Worm (Caenorhabditis elegans) whole organism, L1 larva: ENCODE data around the gene cyn-10.

Experiments used
- alr-1 ChIP-seq: fragments of 200-800 bp; sonication (Bioruptor generic); optimal IDR thresholded peaks from 2 replicates; lab custom pipeline; 2018; ENCODE audit warnings: borderline replicate concordance, mild to moderate bottlenecking, missing genetic modification characterization, missing compliant biosample characterization
- aly-2 ChIP-seq: fragments of 150-350 bp; optimal IDR thresholded peaks from 2 replicates; lab custom pipeline; 2014; ENCODE audit warnings: missing biosample characterization, missing genetic modification characterization
- ama-1 ChIP-seq: fragments of 150-350 bp; optimal IDR thresholded peaks from 2 replicates; lab custom pipeline; 2014
- ceh-63 ChIP-seq: fragments of 200-800 bp; sonication (Bioruptor generic); optimal IDR thresholded peaks from 2 replicates; lab custom pipeline; 2018; ENCODE audit warnings: mild to moderate bottlenecking, missing genetic modification characterization, missing compliant biosample characterization
- ceh-88 ChIP-seq: fragments of 200-800 bp; sonication (Bioruptor generic); IDR thresholded peaks from 2 replicates; pipeline ENCODE4 v1.3.6; 2022; ENCODE audit warnings: missing genetic modification characterization, missing compliant biosample characterization
- ces-1 ChIP-seq: fragments of 150-350 bp; optimal IDR thresholded peaks from 2 replicates; lab custom pipeline; 2014; ENCODE audit warnings: missing biosample characterization, missing genetic modification reagents, missing genetic modification characterization
- dpl-1 ChIP-seq, 3 experiments: fragments of 150-350 bp in 2 of 3; sonication (generic microtip) in 1 of 3; optimal IDR thresholded peaks; 2 replicates each; lab custom pipeline; 2014 to 2017; ENCODE audit warnings: missing biosample characterization in 3 of 3, missing genetic modification characterization in 3 of 3, missing genetic modification reagents in 3 of 3
- dsc-1 ChIP-seq: sonication (generic microtip); optimal IDR thresholded peaks from 2 replicates; lab custom pipeline; 2016; ENCODE audit warnings: mild to moderate bottlenecking, missing genetic modification characterization, missing compliant biosample characterization
- efl-1 ChIP-seq, 4 experiments: fragments of 150-350 bp; optimal IDR thresholded peaks in 3 of 4; peaks in 1 of 4; 1 replicate in 1 of 4; 2 replicates in 3 of 4; lab custom pipeline; 2014; ENCODE audit warnings: missing biosample characterization in 2 of 4, missing genetic modification characterization in 2 of 4, missing genetic modification reagents in 2 of 4
- egl-13 ChIP-seq: sonication (generic microtip); optimal IDR thresholded peaks from 2 replicates; lab custom pipeline; 2016; ENCODE audit warnings: missing genotype, missing genetic modification reagents, missing genetic modification characterization, missing compliant biosample characterization
- elt-2 ChIP-seq: sonication (generic microtip); optimal IDR thresholded peaks from 2 replicates; lab custom pipeline; 2016; ENCODE audit warnings: missing genetic modification characterization, mild to moderate bottlenecking, inconsistent platforms, missing compliant biosample characterization, missing genetic modification reagents
- elt-3 ChIP-seq, 6 experiments: fragments of 150-350 bp in 1 of 6; sonication (generic microtip); optimal IDR thresholded peaks; 2 replicates each; lab custom pipeline; 2017 to 2018; ENCODE audit warnings: missing biosample characterization in 6 of 6, missing genetic modification characterization in 6 of 6, inconsistent platforms in 1 of 6
- ets-5 ChIP-seq: fragments of 200-800 bp; sonication (Bioruptor generic); IDR thresholded peaks from 2 replicates; pipeline ENCODE4 v1.3.6; 2022; ENCODE audit warnings: missing genetic modification characterization, missing compliant biosample characterization
- fos-1 ChIP-seq: fragments of 150-350 bp; optimal IDR thresholded peaks from 2 replicates; lab custom pipeline; 2014; ENCODE audit warnings: missing biosample characterization, missing genetic modification characterization
- grh-1 ChIP-seq: fragments of 200-800 bp; sonication (Bioruptor generic); IDR thresholded peaks from 2 replicates; pipeline ENCODE4 v1.3.6; 2022; ENCODE audit warnings: missing genetic modification reagents, missing genetic modification characterization, missing compliant biosample characterization
- hlh-4 ChIP-seq: sonication (generic microtip); optimal IDR thresholded peaks from 2 replicates; lab custom pipeline; 2016; ENCODE audit warnings: mild to moderate bottlenecking, missing genetic modification characterization, missing compliant biosample characterization
- hpl-2 ChIP-seq: fragments of 150-350 bp; optimal IDR thresholded peaks from 2 replicates; lab custom pipeline; 2014; ENCODE audit warnings: missing biosample characterization, missing genetic modification reagents, missing genetic modification characterization
- irx-1 ChIP-seq: sonication (generic microtip); optimal IDR thresholded peaks from 2 replicates; lab custom pipeline; 2016; ENCODE audit warnings: missing genetic modification characterization, missing compliant biosample characterization
- isw-1 ChIP-seq: fragments of 200-800 bp; sonication (Bioruptor generic); IDR thresholded peaks from 2 replicates; pipeline ENCODE4 v1.3.6; 2022; ENCODE audit warnings: missing genetic modification characterization, missing compliant biosample characterization
- jun-1 ChIP-seq: fragments of 150-350 bp; optimal IDR thresholded peaks from 2 replicates; lab custom pipeline; 2014; ENCODE audit warnings: missing biosample characterization, missing genetic modification reagents, missing genetic modification characterization
- lin-13 ChIP-seq: fragments of 150-350 bp; optimal IDR thresholded peaks from 2 replicates; lab custom pipeline; 2014; ENCODE audit warnings: missing biosample characterization, missing genetic modification reagents, missing genetic modification characterization
- lin-14 ChIP-seq: fragments of 200-800 bp; sonication (Bioruptor generic); optimal IDR thresholded peaks from 2 replicates; lab custom pipeline; 2018; ENCODE audit warnings: mild to moderate bottlenecking, missing genetic modification characterization, moderate library complexity, missing compliant biosample characterization
- lin-15B ChIP-seq: fragments of 150-350 bp; sonication (generic microtip); optimal IDR thresholded peaks from 3 replicates; lab custom pipeline; 2014; ENCODE audit warnings: missing biosample characterization, missing genetic modification characterization
- lin-39 ChIP-seq: fragments of 150-350 bp; optimal IDR thresholded peaks from 2 replicates; lab custom pipeline; 2014; ENCODE audit warnings: missing biosample characterization, missing genetic modification reagents, missing genetic modification characterization
- lir-3 ChIP-seq: sonication (generic microtip); optimal IDR thresholded peaks from 2 replicates; lab custom pipeline; 2016; ENCODE audit warnings: mild to moderate bottlenecking, missing genetic modification characterization, moderate library complexity, missing compliant biosample characterization; ENCODE audit not compliant: poor library complexity
- lsy-2 ChIP-seq, 2 experiments: fragments of 150-350 bp; optimal IDR thresholded peaks; 2 replicates each; lab custom pipeline; 2014; ENCODE audit warnings: missing biosample characterization in 2 of 2, missing genetic modification characterization in 2 of 2
- mab-9 ChIP-seq: fragments of 200-800 bp; sonication (Bioruptor generic); IDR thresholded peaks from 2 replicates; pipeline ENCODE4 v1.3.6; 2022; ENCODE audit warnings: missing genetic modification reagents, missing genetic modification characterization, missing compliant biosample characterization
- mdl-1 ChIP-seq, 2 experiments: fragments of 150-350 bp; optimal IDR thresholded peaks; 2 replicates each; lab custom pipeline; 2014 to 2017; ENCODE audit warnings: missing biosample characterization in 2 of 2, missing genetic modification characterization in 2 of 2, inconsistent platforms in 1 of 2
- mef-2 ChIP-seq: fragments of 150-350 bp; optimal IDR thresholded peaks from 2 replicates; lab custom pipeline; 2014; ENCODE audit warnings: missing biosample characterization, missing genetic modification characterization
- nhr-11 ChIP-seq: fragments of 150-350 bp; optimal IDR thresholded peaks from 2 replicates; lab custom pipeline; 2014; ENCODE audit warnings: missing biosample characterization, missing genetic modification characterization
- nhr-20 ChIP-seq: sonication (generic microtip); optimal IDR thresholded peaks from 2 replicates; lab custom pipeline; 2016; ENCODE audit warnings: mild to moderate bottlenecking, missing genetic modification characterization, missing compliant biosample characterization
- nhr-237 ChIP-seq: fragments of 150-350 bp; optimal IDR thresholded peaks from 2 replicates; lab custom pipeline; 2014; ENCODE audit warnings: missing biosample characterization, missing genetic modification characterization
- nhr-47 ChIP-seq: sonication (generic microtip); optimal IDR thresholded peaks from 2 replicates; lab custom pipeline; 2016; ENCODE audit warnings: mild to moderate bottlenecking, missing genetic modification characterization, moderate library complexity, missing compliant biosample characterization
- nhr-71 ChIP-seq: sonication (generic microtip); optimal IDR thresholded peaks from 2 replicates; lab custom pipeline; 2016; ENCODE audit warnings: mild to moderate bottlenecking, missing genetic modification characterization, moderate library complexity, missing compliant biosample characterization
- nhr-77 ChIP-seq: fragments of 150-350 bp; optimal IDR thresholded peaks from 2 replicates; lab custom pipeline; 2014; ENCODE audit warnings: missing biosample characterization, missing genetic modification characterization
- nhr-85 ChIP-seq: sonication (generic microtip); peaks from one replicate; lab custom pipeline; 2016; ENCODE audit warnings: missing genetic modification characterization, inconsistent platforms, missing compliant biosample characterization
- pag-3 ChIP-seq: sonication (generic microtip); optimal IDR thresholded peaks from 2 replicates; lab custom pipeline; 2017; ENCODE audit warnings: missing genetic modification characterization, mild to moderate bottlenecking, missing compliant biosample characterization, antibody characterized with exemption, borderline replicate concordance; ENCODE audit not compliant: insufficient read depth
- skn-1 ChIP-seq: fragments of 150-350 bp; optimal IDR thresholded peaks from 2 replicates; lab custom pipeline; 2014; ENCODE audit warnings: missing biosample characterization, missing genetic modification characterization
- snu-23 ChIP-seq: sonication (generic microtip); optimal IDR thresholded peaks from 2 replicates; lab custom pipeline; 2016; ENCODE audit warnings: missing genetic modification characterization, missing compliant biosample characterization
- sptf-1 ChIP-seq: fragments of 150-350 bp; optimal IDR thresholded peaks from 2 replicates; lab custom pipeline; 2014; ENCODE audit warnings: missing biosample characterization, missing genetic modification characterization
- tbx-2 ChIP-seq: sonication (generic microtip); optimal IDR thresholded peaks from 2 replicates; lab custom pipeline; 2016; ENCODE audit warnings: missing genetic modification characterization, missing compliant biosample characterization
- tlp-1 ChIP-seq: fragments of 150-350 bp; optimal IDR thresholded peaks from 2 replicates; lab custom pipeline; 2014; ENCODE audit warnings: missing biosample characterization, missing genetic modification characterization
- unc-130 ChIP-seq: fragments of 150-350 bp; optimal IDR thresholded peaks from 2 replicates; lab custom pipeline; 2017; ENCODE audit warnings: missing biosample characterization, missing genetic modification characterization, inconsistent platforms
- unc-30 ChIP-seq: sonication (generic microtip); optimal IDR thresholded peaks from 2 replicates; lab custom pipeline; 2017; ENCODE audit warnings: missing biosample characterization, missing genetic modification characterization
- unc-62 ChIP-seq: fragments of 150-350 bp; optimal IDR thresholded peaks from 2 replicates; lab custom pipeline; 2014; ENCODE audit warnings: missing biosample characterization, missing genetic modification reagents, missing genetic modification characterization
- xbp-1 ChIP-seq: sonication (generic microtip); optimal IDR thresholded peaks from 2 replicates; lab custom pipeline; 2016; ENCODE audit warnings: missing genetic modification characterization, missing compliant biosample characterization
- zag-1 ChIP-seq: fragments of 150-350 bp; optimal IDR thresholded peaks from 2 replicates; lab custom pipeline; 2014; ENCODE audit warnings: missing biosample characterization, missing genetic modification characterization
- ztf-11 ChIP-seq, 2 experiments: sonication (generic microtip); optimal IDR thresholded peaks; 2 replicates each; lab custom pipeline; 2016 to 2017; ENCODE audit warnings: missing genetic modification characterization in 2 of 2, missing biosample characterization in 1 of 2, missing compliant biosample characterization in 1 of 2
- ztf-4 ChIP-seq: fragments of 150-350 bp; optimal IDR thresholded peaks from 2 replicates; lab custom pipeline; 2014; ENCODE audit warnings: missing biosample characterization, missing genetic modification characterization

Gene cyn-10

DNA sequence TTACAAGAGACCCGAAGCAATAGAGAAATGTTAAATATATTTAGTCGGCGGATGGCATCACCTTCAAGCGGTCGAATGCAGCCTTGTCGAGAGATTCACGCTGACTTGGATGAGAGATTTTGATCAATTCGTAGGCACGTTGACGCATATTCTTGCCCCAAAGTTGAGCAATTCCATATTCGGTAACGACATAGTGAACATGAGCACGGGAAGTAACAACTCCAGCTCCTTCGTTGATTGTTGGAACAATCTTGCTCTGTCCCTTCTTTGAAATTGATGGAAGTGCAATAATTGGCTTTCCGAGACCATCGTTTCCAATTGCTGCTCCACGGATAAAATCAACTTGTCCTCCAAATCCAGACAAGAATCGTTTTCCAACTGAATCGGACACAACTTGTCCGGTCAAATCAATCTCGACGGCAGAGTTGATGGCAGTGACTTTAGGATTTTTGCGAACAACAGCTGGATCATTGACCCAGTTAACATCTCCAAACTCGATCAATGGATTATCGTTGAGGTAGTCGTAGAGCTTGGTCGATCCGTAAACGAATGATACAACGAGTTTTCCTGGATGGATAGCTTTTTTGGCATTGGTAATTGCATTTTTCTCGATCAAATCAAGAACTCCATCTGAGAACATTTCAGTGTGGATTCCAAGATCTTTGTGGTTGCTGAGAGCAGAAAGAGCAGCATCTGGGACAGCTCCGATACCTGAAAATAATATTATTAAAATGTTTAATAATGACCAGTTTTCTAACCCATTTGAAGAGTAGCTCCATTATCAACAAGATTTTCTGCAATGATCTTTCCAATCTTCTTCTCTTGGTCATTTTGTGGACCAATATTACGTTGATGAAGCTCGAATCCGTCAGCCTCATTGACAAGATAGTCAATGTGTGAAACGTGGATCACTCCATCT, 24.2 kb downstream of the cyn-10 start (continued):
- TF ChIP-seq mdl-1 (tag; optimal IDR thresholded peaks at IDR 0.05; lab: Kevin White, UChicago), result no peak
- no peak for TF ChIP-seq unc-62 (GFP tag; lab: Kevin White, UChicago)
- TF ChIP-seq nhr-71 (tag; lab: Kevin White, UChicago), result no peak
- TF ChIP-seq mab-9, result no peak
- no peak for TF ChIP-seq ceh-63 (GFP tag; lab: Kevin White, UChicago)
- TF ChIP-seq lin-15B, result no peak
- TF ChIP-seq fos-1, result no peak
- TF ChIP-seq nhr-77 (tag; lab: Kevin White, UChicago), result no peak
- no peak for TF ChIP-seq ztf-11 (tag; optimal IDR thresholded peaks at IDR 0.05; lab: Kevin White, UChicago)
- no peak for TF ChIP-seq tlp-1 (tag; lab: Kevin White, UChicago)
- no peak for TF ChIP-seq pag-3 (tag; lab: Kevin White, UChicago)
- no peak for TF ChIP-seq lsy-2 (tag; optimal IDR thresholded peaks at IDR 0.05; lab: Kevin White, UChicago)
- peak; percentile 11 for TF ChIP-seq nhr-20 (tag; lab: Kevin White, UChicago)
- no peak for TF ChIP-seq alr-1 (tag; lab: Kevin White, UChicago)
- TF ChIP-seq efl-1 (optimal IDR thresholded peaks at IDR 0.05; lab: Kevin White, UChicago), result no peak
- TF ChIP-seq efl-1 (GFP tag; optimal IDR thresholded peaks at IDR 0.05 in 1 of 2; lab: Kevin White, UChicago), result peak in 1 of 2 experiments; percentile 90
- no peak for TF ChIP-seq snu-23
- TF ChIP-seq ets-5 (GFP tag; lab: Robert Waterston, UW), result no peak
- no peak for TF ChIP-seq nhr-237 (tag; lab: Kevin White, UChicago)
- no peak for TF ChIP-seq elt-2 (tag; lab: Kevin White, UChicago)
- no peak for TF ChIP-seq dsc-1 (tag; lab: Kevin White, UChicago)
- no peak for TF ChIP-seq mef-2 (tag; lab: Kevin White, UChicago)
- peak; percentile 23 for TF ChIP-seq tbx-2 (tag; lab: Kevin White, UChicago)
- TF ChIP-seq ama-1 (lab: Kevin White, UChicago), result no peak
- no peak for TF ChIP-seq unc-30 (tag; lab: Kevin White, UChicago)
- TF ChIP-seq skn-1, result peak; percentile 8
- no peak for TF ChIP-seq xbp-1 (tag; lab: Kevin White, UChicago)
- no peak for TF ChIP-seq unc-130
- TF ChIP-seq zag-1 (tag; lab: Kevin White, UChicago), result no peak
- TF ChIP-seq elt-3 (tag; optimal IDR thresholded peaks at IDR 0.05; lab: Kevin White, UChicago), result no peak
- TF ChIP-seq hpl-2, result peak; percentile 57
- TF ChIP-seq isw-1 (GFP tag; lab: Robert Waterston, UW), result no peak
- no peak for TF ChIP-seq lin-14 (GFP tag; lab: Kevin White, UChicago)
- TF ChIP-seq lir-3 (tag; lab: Kevin White, UChicago), result peak; percentile 9
- TF ChIP-seq nhr-85, result peak; percentile 72
- no peak for TF ChIP-seq ceh-88 (GFP tag; lab: Robert Waterston, UW)
- TF ChIP-seq ztf-4, result peak; percentile 39
- no peak for TF ChIP-seq egl-13 (tag; lab: Kevin White, UChicago)
- no peak for TF ChIP-seq ces-1 (GFP tag; lab: Kevin White, UChicago)
- TF ChIP-seq sptf-1 (tag; lab: Kevin White, UChicago), result no peak

- 0 out of 2 replicates have a peak, but pooled peaks have one; percentile 38 for TF ChIP-seq mab-9
- TF ChIP-seq hlh-4 (tag; lab: Kevin White, UChicago), result no peak
- peak; percentile 78 for TF ChIP-seq nhr-20 (tag; lab: Kevin White, UChicago)
- TF ChIP-seq tbx-2 (tag; lab: Kevin White, UChicago), result peak; percentile 70
- TF ChIP-seq nhr-71 (tag; lab: Kevin White, UChicago), result peak; percentile 84
- TF ChIP-seq lin-13, result peak; percentile 18
- peak; percentile 55 for TF ChIP-seq ztf-4
- peak; percentile 99 for TF ChIP-seq aly-2 (tag; lab: Kevin White, UChicago)
- no peak for TF ChIP-seq zag-1 (tag; lab: Kevin White, UChicago)
- peak in 1 of 3 experiments; percentile 18 for TF ChIP-seq dpl-1 (GFP tag; optimal IDR thresholded peaks at IDR 0.05; lab: Kevin White, UChicago)
- TF ChIP-seq xbp-1 (tag; lab: Kevin White, UChicago), result peak; percentile 40
- TF ChIP-seq lin-15B, result no peak
- TF ChIP-seq ama-1 (lab: Kevin White, UChicago), result peak; percentile 72
- peak; percentile 21 to 55 for TF ChIP-seq lsy-2 (tag; optimal IDR thresholded peaks at IDR 0.05; lab: Kevin White, UChicago)
- TF ChIP-seq ceh-88 (GFP tag; lab: Robert Waterston, UW), result peak; percentile 59
- TF ChIP-seq irx-1 (tag; lab: Kevin White, UChicago), result peak; percentile 2
- no peak for TF ChIP-seq jun-1
- TF ChIP-seq grh-1 (GFP tag; lab: Robert Waterston, UW), result 0 out of 2 replicates have a peak, but pooled peaks have one; percentile 22
- TF ChIP-seq lin-39 (tag; lab: Kevin White, UChicago), result peak; percentile 42
- TF ChIP-seq elt-2 (tag; lab: Kevin White, UChicago), result peak; percentile 17
- no peak for TF ChIP-seq nhr-11 (tag; lab: Kevin White, UChicago)
- peak; percentile 58 for TF ChIP-seq nhr-47 (tag; lab: Kevin White, UChicago)
These were observed 25.0 kb downstream of the cyn-10 start for ce11 chrII:6888211-6888610.
